Fruit fly (Drosophila melanogaster) whole organism, pupa: ENCODE data around the gene smog.

Experiments
- CG12605 ChIP-seq: fragments of 200-800 bp; sonication (Bioruptor generic); IDR thresholded peaks from 2 replicates; pipeline ENCODE4 v1.3.6; 2022; ENCODE audit warnings: missing biosample characterization, missing genetic modification characterization
- CG14655 ChIP-seq: fragments of 200-800 bp; sonication (Bioruptor generic); optimal IDR thresholded peaks from 3 replicates; lab custom pipeline; 2017; ENCODE audit warnings: mild to moderate bottlenecking, missing biosample characterization, missing genetic modification reagents, missing genetic modification characterization
- CG32121 ChIP-seq: fragments of 200-800 bp; sonication (Bioruptor generic); IDR thresholded peaks from 2 replicates; pipeline ENCODE4 v1.3.6; 2022; ENCODE audit warnings: missing biosample characterization, missing genetic modification characterization
- CG34367 ChIP-seq: fragments of 200-800 bp; sonication (Bioruptor generic); optimal IDR thresholded peaks from 2 replicates; lab custom pipeline; 2018; ENCODE audit warnings: missing biosample characterization, mild to moderate bottlenecking, missing genetic modification characterization
- CG4496 ChIP-seq: fragments of 200-800 bp; sonication (Bioruptor generic); IDR thresholded peaks from 3 replicates; pipeline ENCODE4 v1.3.6; 2022; ENCODE audit warnings: missing biosample characterization, missing genetic modification characterization
- CG8159 ChIP-seq: fragments of 200-800 bp; sonication (Bioruptor generic); optimal IDR thresholded peaks from 3 replicates; lab custom pipeline; 2018; ENCODE audit warnings: missing biosample characterization, mild to moderate bottlenecking, missing genetic modification characterization, moderate library complexity
- CG9948 ChIP-seq: fragments of 200-800 bp; sonication (Bioruptor generic); optimal IDR thresholded peaks from 2 replicates; lab custom pipeline; 2018; ENCODE audit warnings: missing biosample characterization, mild to moderate bottlenecking, missing genetic modification characterization, moderate library complexity
- D1 ChIP-seq: fragments of 200-800 bp; sonication (Bioruptor generic); optimal IDR thresholded peaks from 2 replicates; lab custom pipeline; 2018; ENCODE audit warnings: missing biosample characterization, mild to moderate bottlenecking, missing genetic modification characterization, moderate library complexity
- Pif1A ChIP-seq: fragments of 200-800 bp; sonication (Bioruptor generic); optimal IDR thresholded peaks from 3 replicates; lab custom pipeline; 2016; ENCODE audit warnings: missing biosample characterization, missing genetic modification characterization
- fd96Ca ChIP-seq: fragments of 200-800 bp; sonication (Bioruptor generic); IDR thresholded peaks from 3 replicates; pipeline ENCODE4 v1.3.6; 2022; ENCODE audit warnings: missing biosample characterization, missing genetic modification characterization
- gl ChIP-seq: fragments of 200-800 bp; sonication (Bioruptor generic); optimal IDR thresholded peaks from 2 replicates; lab custom pipeline; 2018; ENCODE audit warnings: missing biosample characterization, mild to moderate bottlenecking, missing genetic modification characterization

dm6 chr2L:4865400-4865799, 12.7 kb downstream of the smog start:
- TF ChIP-seq CG4496 (GFP tag; lab: Robert Waterston, UW) (no peak), CG14655 (GFP tag; lab: Kevin White, UChicago) (no peak), gl (tag; lab: Kevin White, UChicago) (no peak), CG8159 (tag; lab: Kevin White, UChicago) (no peak), fd96Ca (GFP tag; lab: Robert Waterston, UW) (no peak), CG12605 (GFP tag; lab: Robert Waterston, UW) (no peak), CG9948 (tag; lab: Kevin White, UChicago) (no peak), CG32121 (GFP tag; lab: Robert Waterston, UW) (no peak), CG34367 (no peak), D1 (tag; lab: Kevin White, UChicago) (no peak), Pif1A (GFP tag; lab: Kevin White, UChicago) (no peak)
